Fruit fly (Drosophila melanogaster) whole organism, prepupa: ENCODE data around the gene nAChRbeta3.

Experiments
- CG10669 ChIP-seq: fragments of 200-800 bp; sonication (Bioruptor generic); optimal IDR thresholded peaks from 3 replicates; lab custom pipeline; 2018; ENCODE audit warnings: missing biosample characterization, mild to moderate bottlenecking, missing genetic modification characterization, moderate library complexity
- CG11294 ChIP-seq: fragments of 200-800 bp; sonication (Bioruptor generic); IDR thresholded peaks from 2 replicates; pipeline ENCODE4 v1.3.6; 2022; ENCODE audit warnings: missing biosample characterization, missing genetic modification characterization
- CG11762 ChIP-seq: fragments of 200-800 bp; sonication (Bioruptor generic); optimal IDR thresholded peaks from 3 replicates; lab custom pipeline; 2016; ENCODE audit warnings: missing biosample characterization, missing genetic modification characterization; ENCODE audit not compliant: insufficient read depth
- CG11902 ChIP-seq: fragments of 200-800 bp; sonication (Bioruptor generic); optimal IDR thresholded peaks from 3 replicates; lab custom pipeline; 2016; ENCODE audit warnings: missing biosample characterization, missing genetic modification characterization
- CG15336 ChIP-seq: fragments of 200-800 bp; sonication (Bioruptor generic); IDR thresholded peaks from 2 replicates; pipeline ENCODE4 v1.3.6; 2022; ENCODE audit warnings: missing biosample characterization, missing genetic modification characterization
- CG1621 ChIP-seq: fragments of 200-800 bp; sonication (Bioruptor generic); optimal IDR thresholded peaks from 3 replicates; lab custom pipeline; 2018; ENCODE audit warnings: missing biosample characterization, mild to moderate bottlenecking, missing genetic modification characterization
- CG16779 ChIP-seq: fragments of 200-800 bp; sonication (Bioruptor generic); optimal IDR thresholded peaks from 3 replicates; lab custom pipeline; 2017; ENCODE audit warnings: missing biosample characterization, mild to moderate bottlenecking, missing genetic modification characterization
- CG32006 ChIP-seq: fragments of 200-800 bp; sonication (Bioruptor generic); optimal IDR thresholded peaks from 3 replicates; lab custom pipeline; 2017; ENCODE audit warnings: missing biosample characterization, mild to moderate bottlenecking, missing genetic modification characterization
- CG34406 ChIP-seq: fragments of 200-800 bp; sonication (Bioruptor generic); optimal IDR thresholded peaks from 3 replicates; lab custom pipeline; 2016; ENCODE audit warnings: missing biosample characterization, missing genetic modification characterization
- CG3919 ChIP-seq: fragments of 200-800 bp; sonication (Bioruptor generic); optimal IDR thresholded peaks from 3 replicates; lab custom pipeline; 2016; ENCODE audit warnings: missing biosample characterization, missing genetic modification characterization
- CG6163 ChIP-seq: fragments of 200-800 bp; sonication (Bioruptor generic); IDR thresholded peaks from 3 replicates; pipeline ENCODE4 v1.3.6; 2022; ENCODE audit warnings: missing biosample characterization, missing genetic modification characterization
- CG6276 ChIP-seq: fragments of 200-800 bp; sonication (Bioruptor generic); optimal IDR thresholded peaks from 2 replicates; lab custom pipeline; 2017; ENCODE audit warnings: missing biosample characterization, mild to moderate bottlenecking, missing genetic modification characterization
- CG7368 ChIP-seq: fragments of 200-800 bp; sonication (Bioruptor generic); optimal IDR thresholded peaks from 3 replicates; lab custom pipeline; 2016; ENCODE audit warnings: missing biosample characterization, missing genetic modification characterization
- CG8119 ChIP-seq: fragments of 200-800 bp; sonication (Bioruptor generic); IDR thresholded peaks from 3 replicates; pipeline ENCODE4 v1.3.6; 2022; ENCODE audit warnings: missing biosample characterization, missing genetic modification characterization
- CG8319 ChIP-seq: fragments of 200-800 bp; sonication (Bioruptor generic); optimal IDR thresholded peaks from 3 replicates; lab custom pipeline; 2016; ENCODE audit warnings: missing biosample characterization, missing genetic modification characterization
- CG9139 ChIP-seq: fragments of 200-800 bp; sonication (Bioruptor generic); optimal IDR thresholded peaks from 3 replicates; lab custom pipeline; 2017; ENCODE audit warnings: missing biosample characterization, mild to moderate bottlenecking, missing genetic modification characterization
- Eip78C ChIP-seq: fragments of 200-800 bp; sonication (Bioruptor generic); peaks from one replicate; lab custom pipeline; 2016; ENCODE audit warnings: missing biosample characterization, missing genetic modification characterization
- Eip93F ChIP-seq: fragments of 200-800 bp; sonication (Bioruptor generic); optimal IDR thresholded peaks from 2 replicates; lab custom pipeline; 2016; ENCODE audit warnings: missing biosample characterization, mild to moderate bottlenecking, missing genetic modification characterization
- Ets96B ChIP-seq: fragments of 200-800 bp; optimal IDR thresholded peaks from 2 replicates; lab custom pipeline; 2019; ENCODE audit warnings: missing biosample characterization, mild to moderate bottlenecking, missing genetic modification characterization, moderate library complexity
- Gug ChIP-seq: fragments of 200-800 bp; sonication (Bioruptor generic); IDR thresholded peaks from 2 replicates; pipeline ENCODE4 v1.3.6; 2022; ENCODE audit warnings: missing biosample characterization, missing genetic modification characterization
- Hr38 ChIP-seq: sonication (Bioruptor generic); optimal IDR thresholded peaks from 2 replicates; lab custom pipeline; 2016; ENCODE audit warnings: missing biosample characterization, missing genetic modification characterization
- Hr4 ChIP-seq: fragments of 200-800 bp; sonication (Bioruptor generic); optimal IDR thresholded peaks from 3 replicates; lab custom pipeline; 2016; ENCODE audit warnings: missing biosample characterization, missing genetic modification characterization
- OdsH ChIP-seq: fragments of 200-800 bp; sonication (Bioruptor generic); optimal IDR thresholded peaks from 3 replicates; lab custom pipeline; 2016; ENCODE audit warnings: missing biosample characterization, missing genetic modification characterization
- Smox ChIP-seq: fragments of 200-800 bp; sonication (Bioruptor generic); optimal IDR thresholded peaks from 3 replicates; lab custom pipeline; 2016; ENCODE audit warnings: missing biosample characterization, missing genetic modification characterization
- Sox14 ChIP-seq: fragments of 200-800 bp; sonication (Bioruptor generic); optimal IDR thresholded peaks from 3 replicates; lab custom pipeline; 2016; ENCODE audit warnings: missing biosample characterization, missing genetic modification characterization
- cyc ChIP-seq: fragments of 200-800 bp; sonication (Bioruptor generic); optimal IDR thresholded peaks from 3 replicates; lab custom pipeline; 2016; ENCODE audit warnings: missing biosample characterization, missing genetic modification characterization
- dac ChIP-seq: fragments of 200-800 bp; sonication (Bioruptor generic); optimal IDR thresholded peaks from 2 replicates; lab custom pipeline; 2017; ENCODE audit warnings: missing biosample characterization, mild to moderate bottlenecking, missing genetic modification characterization
- dsx ChIP-seq: fragments of 200-800 bp; optimal IDR thresholded peaks from 3 replicates; lab custom pipeline; 2019; ENCODE audit warnings: missing biosample characterization, mild to moderate bottlenecking, missing genetic modification characterization, moderate library complexity; ENCODE audit not compliant: poor library complexity, severe bottlenecking
- eg ChIP-seq: fragments of 200-800 bp; sonication (Bioruptor generic); IDR thresholded peaks from 3 replicates; pipeline ENCODE4 v1.3.6; 2022; ENCODE audit warnings: missing biosample characterization, missing genetic modification characterization
- esn ChIP-seq: fragments of 200-800 bp; sonication (Bioruptor generic); optimal IDR thresholded peaks from 2 replicates; lab custom pipeline; 2016; ENCODE audit warnings: missing biosample characterization, mild to moderate bottlenecking, missing genetic modification characterization, moderate library complexity
- fkh ChIP-seq: fragments of 200-800 bp; sonication (Bioruptor generic); optimal IDR thresholded peaks from 3 replicates; lab custom pipeline; 2017; ENCODE audit warnings: missing biosample characterization, mild to moderate bottlenecking, missing genetic modification characterization, moderate library complexity
- pdm3 ChIP-seq: fragments of 200-800 bp; sonication (Bioruptor generic); optimal IDR thresholded peaks from 3 replicates; lab custom pipeline; 2016; ENCODE audit warnings: missing biosample characterization, missing genetic modification characterization
- spab ChIP-seq: fragments of 200-800 bp; sonication (Bioruptor generic); optimal IDR thresholded peaks from 2 replicates; lab custom pipeline; 2017; ENCODE audit warnings: missing biosample characterization, mild to moderate bottlenecking, missing genetic modification characterization, missing genetic modification reagents
- ss ChIP-seq, 2 experiments: fragments of 200-800 bp; sonication (Bioruptor generic); optimal IDR thresholded peaks; 2 replicates in 1 of 2; 3 replicates in 1 of 2; lab custom pipeline; 2017 to 2018; ENCODE audit warnings: mild to moderate bottlenecking in 2 of 2, missing biosample characterization in 2 of 2, missing genetic modification characterization in 2 of 2, moderate library complexity in 1 of 2
- svp ChIP-seq: fragments of 200-800 bp; sonication (Bioruptor generic); peaks from one replicate; lab custom pipeline; 2016; ENCODE audit warnings: missing biosample characterization, missing genetic modification characterization
- vri ChIP-seq: fragments of 200-800 bp; sonication (Bioruptor generic); optimal IDR thresholded peaks from 3 replicates; lab custom pipeline; 2016; ENCODE audit warnings: missing biosample characterization, mild to moderate bottlenecking, missing genetic modification characterization

The nAChRbeta3 gene

dm6 chr2L:520331-521000 lies 24.5 kb upstream of the nAChRbeta3 start (continued):
- TF ChIP-seq eg (GFP tag; lab: Robert Waterston, UW) (0 out of 3 replicates have a peak, but pooled peaks have one; percentile 44), vri (peak; percentile 59), CG11294 (GFP tag; lab: Robert Waterston, UW) (no peak), CG16779 (tag; lab: Kevin White, UChicago) (peak; percentile 38), CG7368 (GFP tag; lab: Kevin White, UChicago) (peak; percentile 45), CG1621 (tag; lab: Kevin White, UChicago) (peak; percentile 33), CG8119 (no peak), cyc (GFP tag; lab: Kevin White, UChicago) (peak; percentile 47), CG9139 (GFP tag; lab: Kevin White, UChicago) (no peak), Eip93F (no peak), Sox14 (peak; percentile 37), CG11762 (no peak), Gug (no peak), ss (GFP tag; optimal IDR thresholded peaks at IDR 0.05; lab: Kevin White, UChicago) (no peak), CG8319 (GFP tag; lab: Kevin White, UChicago) (peak; percentile 16), CG15336 (peak; percentile 53), spab (GFP tag; lab: Kevin White, UChicago) (no peak), esn (GFP tag; lab: Kevin White, UChicago) (peak; percentile 62), Eip78C (peak; percentile 93), CG6276 (no peak), CG34406 (GFP tag; lab: Kevin White, UChicago) (peak; percentile 66), Hr38 (GFP tag; lab: Kevin White, UChicago) (no peak), pdm3 (peak; percentile 78), CG3919 (GFP tag; lab: Kevin White, UChicago) (peak; percentile 75)
- TF ChIP-seq, all 60 proteins: peak for 40

dm6 chr2L:521001-521827 lies 23.7 kb upstream of the nAChRbeta3 start:
- TF ChIP-seq svp (GFP tag; lab: Kevin White, UChicago) (peak; percentile 78), CG6163 (GFP tag; lab: Robert Waterston, UW) (0 out of 3 replicates have a peak, but pooled peaks have one; percentile 2), Eip78C (peak; percentile 62), dsx (peak; percentile 54), CG11902 (GFP tag; lab: Kevin White, UChicago) (no peak), dac (GFP tag; lab: Kevin White, UChicago) (no peak), CG11294 (GFP tag; lab: Robert Waterston, UW) (no peak)

dm6 chr2L:521940-522632 lies 22.8 kb upstream of the nAChRbeta3 start:
- TF ChIP-seq Eip78C (peak; percentile 43), CG10669 (no peak), CG32006 (GFP tag; lab: Kevin White, UChicago) (peak; percentile 35), pdm3 (peak; percentile 22), CG11902 (GFP tag; lab: Kevin White, UChicago) (no peak), Gug (peak; percentile 23; the same call in 1 of the 2 replicates), CG7368 (GFP tag; lab: Kevin White, UChicago) (peak; percentile 19), svp (GFP tag; lab: Kevin White, UChicago) (peak; percentile 42), fkh (peak; percentile 34), Ets96B (tag; lab: Kevin White, UChicago) (no peak), CG8119 (peak; percentile 57), vri (peak; percentile 23), OdsH (peak; percentile 15), eg (GFP tag; lab: Robert Waterston, UW) (peak; percentile 41; the same call in 1 of the 3 replicates), Hr4 (GFP tag; lab: Kevin White, UChicago) (peak; percentile 54), Smox (GFP tag; lab: Kevin White, UChicago) (no peak), CG15336 (peak; percentile 13; the same call in 1 of the 2 replicates), CG6163 (GFP tag; lab: Robert Waterston, UW) (peak; percentile 30; the same call in 2 of the 3 replicates)
